Fruit fly (Drosophila melanogaster) whole organism, embryonic: Measurements from ENCODE around the gene CG46303.
A peak's percentile ranks its signal among the peaks of the same experiment; 100 is the strongest.

Experiments
- Abd-B ChIP-seq: fragments of 200-800 bp; sonication (Bioruptor generic); optimal IDR thresholded peaks from 2 replicates; lab custom pipeline; 2018; ENCODE audit warnings: missing biosample characterization, mild to moderate bottlenecking, missing genetic modification characterization, moderate library complexity
- Atf-2 ChIP-seq: fragments of 200-800 bp; sonication (Bioruptor generic); optimal IDR thresholded peaks from 2 replicates; lab custom pipeline; 2016; ENCODE audit warnings: missing biosample characterization, missing genetic modification characterization
- BEAF-32 ChIP-seq: fragments of 200-800 bp; sonication (Bioruptor generic); optimal IDR thresholded peaks from 3 replicates; lab custom pipeline; 2017; ENCODE audit warnings: missing biosample characterization, missing genetic modification characterization, mild to moderate bottlenecking, moderate library complexity, missing genetic modification reagents
- CG10209 ChIP-seq: fragments of 200-800 bp; sonication (Bioruptor generic); optimal IDR thresholded peaks from 3 replicates; lab custom pipeline; 2017; ENCODE audit warnings: missing biosample characterization, mild to moderate bottlenecking, missing genetic modification characterization, missing genetic modification reagents
- CG10321 ChIP-seq: fragments of 200-800 bp; sonication (Bioruptor generic); IDR thresholded peaks from 2 replicates; pipeline ENCODE4 v1.3.6; 2022; ENCODE audit warnings: missing biosample characterization, missing genetic modification characterization
- CG10959 ChIP-seq: fragments of 200-800 bp; sonication (Bioruptor generic); IDR thresholded peaks from 2 replicates; pipeline ENCODE4 v1.3.6; 2022; ENCODE audit warnings: missing biosample characterization, missing genetic modification characterization
- CG11247 ChIP-seq: fragments of 200-800 bp; sonication (Bioruptor generic); IDR thresholded peaks from 2 replicates; pipeline ENCODE4 v1.3.6; 2022; ENCODE audit warnings: missing biosample characterization, missing genetic modification characterization
- CG11695 ChIP-seq: fragments of 200-800 bp; sonication (Bioruptor generic); IDR thresholded peaks from 3 replicates; pipeline ENCODE4 v1.3.6; 2022; ENCODE audit warnings: missing biosample characterization, missing genetic modification characterization
- CG12071 ChIP-seq: fragments of 200-800 bp; sonication (Bioruptor generic); optimal IDR thresholded peaks from 3 replicates; lab custom pipeline; 2018; ENCODE audit warnings: missing biosample characterization, mild to moderate bottlenecking, missing genetic modification characterization
- CG13296 ChIP-seq: fragments of 200-800 bp; sonication (Bioruptor generic); optimal IDR thresholded peaks from 3 replicates; lab custom pipeline; 2018; ENCODE audit warnings: missing biosample characterization, mild to moderate bottlenecking, missing genetic modification characterization
- CG14860 ChIP-seq: fragments of 200-800 bp; sonication (Bioruptor generic); IDR thresholded peaks from 3 replicates; pipeline ENCODE4 v1.3.6; 2022; ENCODE audit warnings: missing biosample characterization, missing genetic modification characterization; ENCODE audit not compliant: partially characterized antibody
- CG15269 ChIP-seq: fragments of 200-800 bp; sonication (Bioruptor generic); optimal IDR thresholded peaks from 2 replicates; lab custom pipeline; 2018; ENCODE audit warnings: missing biosample characterization, mild to moderate bottlenecking, missing genetic modification characterization, moderate library complexity
- CG3065 ChIP-seq: fragments of 200-800 bp; sonication (Bioruptor generic); optimal IDR thresholded peaks from 2 replicates; lab custom pipeline; 2016; ENCODE audit warnings: missing biosample characterization, missing genetic modification characterization
- CG5180 ChIP-seq: fragments of 200-800 bp; sonication (Bioruptor generic); optimal IDR thresholded peaks from 3 replicates; lab custom pipeline; 2017; ENCODE audit warnings: missing biosample characterization, missing genetic modification characterization, mild to moderate bottlenecking, moderate library complexity, missing genetic modification reagents
- CG9215 ChIP-seq: fragments of 200-800 bp; sonication (Bioruptor generic); IDR thresholded peaks from 2 replicates; pipeline ENCODE4 v1.3.6; 2022; ENCODE audit warnings: missing biosample characterization, missing genetic modification characterization
- CrebB ChIP-seq: fragments of 200-800 bp; sonication (Bioruptor generic); optimal IDR thresholded peaks from 3 replicates; lab custom pipeline; 2018; ENCODE audit warnings: missing biosample characterization, mild to moderate bottlenecking, missing genetic modification characterization
- ERR ChIP-seq: fragments of 200-800 bp; sonication (Bioruptor generic); optimal IDR thresholded peaks from 2 replicates; lab custom pipeline; 2016; ENCODE audit warnings: missing biosample characterization, missing genetic modification characterization
- Ets97D ChIP-seq: fragments of 200-800 bp; sonication (Bioruptor generic); optimal IDR thresholded peaks from 3 replicates; lab custom pipeline; 2016; ENCODE audit warnings: missing biosample characterization, missing genetic modification characterization
- Fer2 ChIP-seq: fragments of 200-800 bp; sonication (Bioruptor generic); optimal IDR thresholded peaks from 2 replicates; lab custom pipeline; 2018; ENCODE audit warnings: missing biosample characterization, mild to moderate bottlenecking, missing genetic modification characterization, moderate library complexity
- H15 ChIP-seq: fragments of 200-800 bp; sonication (Bioruptor generic); IDR thresholded peaks from 3 replicates; pipeline ENCODE4 v1.3.6; 2022; ENCODE audit warnings: missing biosample characterization, missing genetic modification characterization
- HLH4C ChIP-seq: fragments of 200-800 bp; sonication (Bioruptor generic); IDR thresholded peaks from 3 replicates; pipeline ENCODE4 v1.3.6; 2022; ENCODE audit warnings: missing biosample characterization, missing genetic modification characterization; ENCODE audit not compliant: partially characterized antibody
- Hmx ChIP-seq: fragments of 200-800 bp; sonication (Bioruptor generic); optimal IDR thresholded peaks from 2 replicates; lab custom pipeline; 2016; ENCODE audit warnings: missing biosample characterization, missing genetic modification characterization
- Hsf ChIP-seq: fragments of 200-800 bp; sonication (Bioruptor generic); optimal IDR thresholded peaks from 3 replicates; lab custom pipeline; 2016; ENCODE audit warnings: missing biosample characterization, missing genetic modification characterization
- MBD-R2 ChIP-seq: fragments of 200-800 bp; sonication (Bioruptor generic); IDR thresholded peaks from 2 replicates; pipeline ENCODE4 v1.3.6; 2022; ENCODE audit warnings: missing biosample characterization, missing genetic modification characterization
- Meics ChIP-seq: fragments of 200-800 bp; sonication (Bioruptor generic); optimal IDR thresholded peaks from 2 replicates; lab custom pipeline; 2017; ENCODE audit warnings: missing biosample characterization, mild to moderate bottlenecking, missing genetic modification characterization
- NFAT ChIP-seq: fragments of 200-800 bp; sonication (Bioruptor generic); IDR thresholded peaks from 2 replicates; pipeline ENCODE4 v1.3.6; 2022; ENCODE audit warnings: missing biosample characterization, missing genetic modification characterization
- NfI ChIP-seq: fragments of 200-800 bp; sonication (Bioruptor generic); optimal IDR thresholded peaks from 3 replicates; lab custom pipeline; 2018; ENCODE audit warnings: missing biosample characterization, mild to moderate bottlenecking, missing genetic modification characterization, moderate library complexity
- Opbp ChIP-seq: fragments of 200-800 bp; sonication (Bioruptor generic); IDR thresholded peaks from 3 replicates; pipeline ENCODE4 v1.3.6; 2022; ENCODE audit warnings: missing biosample characterization, missing genetic modification characterization; ENCODE audit not compliant: partially characterized antibody
- PHDP ChIP-seq: fragments of 200-800 bp; sonication (Bioruptor generic); optimal IDR thresholded peaks from 3 replicates; lab custom pipeline; 2018; ENCODE audit warnings: missing biosample characterization, mild to moderate bottlenecking, missing genetic modification characterization, moderate library complexity
- Scr ChIP-seq: fragments of 200-800 bp; sonication (Bioruptor generic); IDR thresholded peaks from 2 replicates; pipeline ENCODE4 v1.3.6; 2022; ENCODE audit warnings: missing biosample characterization, missing genetic modification characterization; ENCODE audit not compliant: partially characterized antibody
- Sry-β ChIP-seq: fragments of 200-800 bp; sonication (Bioruptor generic); optimal IDR thresholded peaks from 2 replicates; lab custom pipeline; 2018; ENCODE audit warnings: missing biosample characterization, mild to moderate bottlenecking, missing genetic modification characterization, moderate library complexity
- aop ChIP-seq: fragments of 200-800 bp; sonication (Bioruptor generic); IDR thresholded peaks from 2 replicates; pipeline ENCODE4 v1.3.6; 2022; ENCODE audit warnings: missing biosample characterization, missing genetic modification characterization
- chif ChIP-seq, 2 experiments: fragments of 200-800 bp; sonication (Bioruptor generic); optimal IDR thresholded peaks; 3 replicates each; lab custom pipeline; 2016; ENCODE audit warnings: missing biosample characterization in 2 of 2, missing genetic modification characterization in 2 of 2
- chn ChIP-seq: fragments of 200-800 bp; sonication (Bioruptor generic); optimal IDR thresholded peaks from 2 replicates; lab custom pipeline; 2016; ENCODE audit warnings: missing biosample characterization, missing genetic modification characterization
- en ChIP-seq: fragments of 200-800 bp; sonication (Bioruptor generic); optimal IDR thresholded peaks from 2 replicates; lab custom pipeline; 2016; ENCODE audit warnings: missing biosample characterization, missing genetic modification characterization
- esg ChIP-seq: fragments of 200-800 bp; sonication (Bioruptor generic); conservative IDR thresholded peaks from 2 replicates; pipeline ENCODE4 v1.3.6; 2022; ENCODE audit warnings: missing biosample characterization, missing genetic modification characterization
- fd3F ChIP-seq: fragments of 200-800 bp; sonication (Bioruptor generic); optimal IDR thresholded peaks from 2 replicates; lab custom pipeline; 2018; ENCODE audit warnings: missing biosample characterization, mild to moderate bottlenecking, missing genetic modification characterization, moderate library complexity
- fd96Cb ChIP-seq: fragments of 200-800 bp; sonication (Bioruptor generic); optimal IDR thresholded peaks from 2 replicates; lab custom pipeline; 2018; ENCODE audit warnings: missing biosample characterization, mild to moderate bottlenecking, missing genetic modification characterization, moderate library complexity
- gt ChIP-seq: fragments of 200-800 bp; sonication (Bioruptor generic); IDR thresholded peaks from 2 replicates; pipeline ENCODE4 v1.3.6; 2022; ENCODE audit warnings: missing biosample characterization, missing genetic modification characterization
- hb ChIP-seq: fragments of 200-800 bp; sonication (Bioruptor generic); IDR thresholded peaks from 3 replicates; pipeline ENCODE4 v1.3.6; 2022; ENCODE audit warnings: missing biosample characterization, missing genetic modification characterization; ENCODE audit not compliant: partially characterized antibody
- luna ChIP-seq: fragments of 200-800 bp; sonication (Bioruptor generic); optimal IDR thresholded peaks from 2 replicates; lab custom pipeline; 2016; ENCODE audit warnings: missing biosample characterization, missing genetic modification characterization
- mld ChIP-seq: fragments of 200-800 bp; sonication (Bioruptor generic); IDR thresholded peaks from 3 replicates; pipeline ENCODE4 v1.3.6; 2022; ENCODE audit warnings: missing biosample characterization, missing genetic modification characterization; ENCODE audit not compliant: partially characterized antibody
- phol ChIP-seq: fragments of 200-800 bp; sonication (Bioruptor generic); optimal IDR thresholded peaks from 3 replicates; lab custom pipeline; 2018; ENCODE audit warnings: missing biosample characterization, mild to moderate bottlenecking, missing genetic modification characterization, moderate library complexity
- rib ChIP-seq: fragments of 200-800 bp; sonication (Bioruptor generic); IDR thresholded peaks from 2 replicates; pipeline ENCODE4 v1.3.6; 2022; ENCODE audit warnings: missing biosample characterization, missing genetic modification characterization
- schlank ChIP-seq: fragments of 200-800 bp; sonication (Bioruptor generic); optimal IDR thresholded peaks from 2 replicates; lab custom pipeline; 2018; ENCODE audit warnings: missing biosample characterization, mild to moderate bottlenecking, missing genetic modification characterization
- sim ChIP-seq: fragments of 200-800 bp; sonication (Bioruptor generic); IDR thresholded peaks from 2 replicates; pipeline ENCODE4 v1.3.6; 2022; ENCODE audit warnings: missing biosample characterization, missing genetic modification characterization
- slbo ChIP-seq: fragments of 200-800 bp; sonication (Bioruptor generic); IDR thresholded peaks from 2 replicates; pipeline ENCODE4 v1.3.6; 2022; ENCODE audit warnings: missing biosample characterization, missing genetic modification characterization
- sqz ChIP-seq: fragments of 200-800 bp; sonication (Bioruptor generic); optimal IDR thresholded peaks from 3 replicates; lab custom pipeline; 2018; ENCODE audit warnings: missing biosample characterization, mild to moderate bottlenecking, missing genetic modification characterization
- trem ChIP-seq: fragments of 200-800 bp; optimal IDR thresholded peaks from 3 replicates; lab custom pipeline; 2019; ENCODE audit warnings: missing biosample characterization, mild to moderate bottlenecking, missing genetic modification characterization, moderate library complexity
- ttk ChIP-seq: fragments of 200-800 bp; sonication (Bioruptor generic); IDR thresholded peaks from 2 replicates; pipeline ENCODE4 v2.1.2; 2022; ENCODE audit warnings: missing biosample characterization, missing genetic modification characterization

Gene CG46303

dm6 chr3R:5791497-5791896 lies 30.3 kb upstream of the CG46303 start, which contains the start of gene Hpf1 (continued):
- peak; percentile 98 for TF ChIP-seq schlank (tag; lab: Kevin White, UChicago)
- TF ChIP-seq ERR (GFP tag; lab: Kevin White, UChicago), result peak; percentile 97
- peak; percentile 94 for TF ChIP-seq trem (tag; lab: Kevin White, UChicago)
- peak; percentile 97 for TF ChIP-seq luna
- peak; percentile 97 for TF ChIP-seq NFAT
- TF ChIP-seq Hsf (GFP tag; lab: Kevin White, UChicago), result peak; percentile 99
- no peak for TF ChIP-seq CG14860 (GFP tag; lab: Robert Waterston, UW)
- peak; percentile 93 for TF ChIP-seq sim (GFP tag; lab: Robert Waterston, UW)
- peak; percentile 99 for TF ChIP-seq MBD-R2
- peak; percentile 98 for TF ChIP-seq CG3065 (GFP tag; lab: Kevin White, UChicago)
- TF ChIP-seq Atf-2, result peak; percentile 98
- TF ChIP-seq chif (GFP tag; optimal IDR thresholded peaks at IDR 0.05; lab: Kevin White, UChicago), result peak; percentile 98
- TF ChIP-seq CG11247 (GFP tag; lab: Robert Waterston, UW), result peak; percentile 97
- TF ChIP-seq Ets97D (GFP tag; lab: Kevin White, UChicago), result peak; percentile 94
- TF ChIP-seq Hmx (GFP tag; lab: Kevin White, UChicago), result peak; percentile 95
- TF ChIP-seq Scr (GFP tag; lab: Robert Waterston, UW), result peak; percentile 23; the same call in 1 of the 2 replicates
- TF ChIP-seq CG13296, result peak; percentile 99
- TF ChIP-seq CG10209 (GFP tag; lab: Kevin White, UChicago), result peak; percentile 98
- peak; percentile 98 for TF ChIP-seq CrebB (tag; lab: Kevin White, UChicago)
- peak; percentile 91 for TF ChIP-seq gt
- TF ChIP-seq rib, result peak; percentile 97
- TF ChIP-seq CG5180 (GFP tag; lab: Kevin White, UChicago), result peak; percentile 88
- TF ChIP-seq hb (GFP tag; lab: Robert Waterston, UW), result no peak
- TF ChIP-seq fd3F (GFP tag; lab: Kevin White, UChicago), result peak; percentile 99
- TF ChIP-seq slbo, result peak; percentile 99
- TF ChIP-seq esg (GFP tag; lab: Robert Waterston, UW), result peak; percentile 98
- peak; percentile 97 for TF ChIP-seq CG9215 (GFP tag; lab: Robert Waterston, UW)
- peak; percentile 99 for TF ChIP-seq Meics (GFP tag; lab: Kevin White, UChicago)
- TF ChIP-seq CG11695 (GFP tag; lab: Robert Waterston, UW), result peak; percentile 99
- peak; percentile 98 for TF ChIP-seq NfI (GFP tag; lab: Kevin White, UChicago)
- peak; percentile 98 for TF ChIP-seq fd96Cb (tag; lab: Kevin White, UChicago)
- peak; percentile 91 for TF ChIP-seq aop
- peak; percentile 98 for TF ChIP-seq Fer2
- TF ChIP-seq CG12071 (GFP tag; lab: Kevin White, UChicago), result peak; percentile 98
- peak; percentile 91 for TF ChIP-seq sqz (GFP tag; lab: Kevin White, UChicago)
- peak; percentile 98 for TF ChIP-seq Abd-B (GFP tag; lab: Kevin White, UChicago)
- TF ChIP-seq Sry-β, result peak; percentile 65
- TF ChIP-seq en (GFP tag; lab: Kevin White, UChicago), result peak; percentile 96
- TF ChIP-seq H15, result peak; percentile 97
- TF ChIP-seq CG10321 (GFP tag; lab: Robert Waterston, UW), result peak; percentile 80; the same call in 1 of the 2 replicates
- TF ChIP-seq PHDP, result peak; percentile 99
- TF ChIP-seq HLH4C (GFP tag; lab: Robert Waterston, UW), result no peak
- peak; percentile 99 for TF ChIP-seq CG15269
- peak; percentile 61; the same call in 1 of the 3 replicates for TF ChIP-seq Opbp (GFP tag; lab: Robert Waterston, UW)
- TF ChIP-seq BEAF-32 (GFP tag; lab: Kevin White, UChicago), result peak; percentile 44
- peak; percentile 94 for TF ChIP-seq ttk (GFP tag; lab: Robert Waterston, UW)
- peak; percentile 98 for TF ChIP-seq phol (tag; lab: Kevin White, UChicago)
- TF ChIP-seq chn, result peak; percentile 99
- peak; percentile 93 for TF ChIP-seq CG10959 (GFP tag; lab: Robert Waterston, UW)
- no peak for TF ChIP-seq mld (GFP tag; lab: Robert Waterston, UW)
